Worm (Caenorhabditis elegans): ENCODE measurements around the gene Y54F10AM.15.

- TF ChIP-seq aly-2 (tag; optimal IDR thresholded peaks at IDR 0.05): no peak
- no peak for TF ChIP-seq unc-62 (GFP tag; optimal IDR thresholded peaks at IDR 0.05 in 1 of 2)
- TF ChIP-seq unc-62 (tag; optimal IDR thresholded peaks at IDR 0.05): no peak
- no peak for TF ChIP-seq aha-1 (tag)
- no peak for TF ChIP-seq ama-1 (optimal IDR thresholded peaks at IDR 0.05)
- TF ChIP-seq pqm-1 (tag; optimal IDR thresholded peaks at IDR 0.05): no peak
- no peak for TF ChIP-seq ceh-82 (tag; optimal IDR thresholded peaks at IDR 0.05)
- TF ChIP-seq F44E2.7 (GFP tag; IDR thresholded peaks at IDR 0.05): no peak
- TF ChIP-seq mes-2 (tag; optimal IDR thresholded peaks at IDR 0.05; ENCODE audit: poor library complexity, severe bottlenecking): no peak
- TF ChIP-seq dpl-1 (GFP tag; optimal IDR thresholded peaks at IDR 0.05): no peak
- TF ChIP-seq jun-1 (tag; optimal IDR thresholded peaks at IDR 0.05): no peak
- no peak for TF ChIP-seq nhr-6 (tag; optimal IDR thresholded peaks at IDR 0.05)
Observed at ce11 chrIII:2549620-2550019, 21.1 kb upstream of the Y54F10AM.15 start, which contains the start of gene feh-1.

All from whole organism, L4 larva.